Worm (Caenorhabditis elegans): ENCODE data around the gene F36A4.1.

Gene F36A4.1

ce11 chrIV:4247334-4247733 lies 24.9 kb upstream of the F36A4.1 start (continued):
- TF ChIP-seq nhr-20 (tag; optimal IDR thresholded peaks at IDR 0.05) (peak; percentile 59), nhr-237 (tag; optimal IDR thresholded peaks at IDR 0.05) (no peak), irx-1 (tag; optimal IDR thresholded peaks at IDR 0.05) (peak; percentile 36), unc-86 (tag; optimal IDR thresholded peaks at IDR 0.05) (peak; percentile 39), snu-23 (GFP tag; optimal IDR thresholded peaks at IDR 0.05) (peak; percentile 78), nhr-11 (tag; optimal IDR thresholded peaks at IDR 0.05) (no peak), hlh-4 (tag; optimal IDR thresholded peaks at IDR 0.05) (no peak), nhr-19 (GFP tag; conservative IDR thresholded peaks at IDR 0.05) (peak; percentile 64), fos-1 (tag; optimal IDR thresholded peaks at IDR 0.05) (no peak), ceh-88 (GFP tag; IDR thresholded peaks at IDR 0.05) (no peak), nhr-71 (tag; optimal IDR thresholded peaks at IDR 0.05) (peak; percentile 80), C04F5.9 (tag; optimal IDR thresholded peaks at IDR 0.05) (peak; percentile 10), mab-9 (GFP tag; IDR thresholded peaks at IDR 0.05) (no peak), unc-62 (GFP tag; optimal IDR thresholded peaks at IDR 0.05) (no peak), lin-14 (GFP tag; optimal IDR thresholded peaks at IDR 0.05) (peak; percentile 35), swsn-7 (tag; optimal IDR thresholded peaks at IDR 0.05) (peak; percentile 67), lsy-2 (tag; optimal IDR thresholded peaks at IDR 0.05) (peak; percentile 73 to 85), blmp-1 (tag; optimal IDR thresholded peaks at IDR 0.05) (no peak), lin-15B (tag; optimal IDR thresholded peaks at IDR 0.05) (no peak), fkh-10 (GFP tag; optimal IDR thresholded peaks at IDR 0.05) (no peak), sup-37 (GFP tag; optimal IDR thresholded peaks at IDR 0.05) (no peak), unc-98 (GFP tag; IDR thresholded peaks at IDR 0.05) (no peak), elt-3 (tag; optimal IDR thresholded peaks at IDR 0.05) (peak in 2 of 6 experiments; percentile 1 to 39), vab-15 (tag; optimal IDR thresholded peaks at IDR 0.05) (no peak), lin-13 (GFP tag; optimal IDR thresholded peaks at IDR 0.05) (peak; percentile 48), C34B4.2 (tag; optimal IDR thresholded peaks at IDR 0.05) (no peak), fkh-8 (tag; optimal IDR thresholded peaks at IDR 0.05) (peak; percentile 39), nhr-77 (tag; optimal IDR thresholded peaks at IDR 0.05) (no peak), sox-4 (tag; optimal IDR thresholded peaks at IDR 0.05) (no peak), alr-1 (tag; optimal IDR thresholded peaks at IDR 0.05; ENCODE audit: borderline replicate concordance) (no peak), ceh-90 (tag; optimal IDR thresholded peaks at IDR 0.05) (no peak), efl-1 (optimal IDR thresholded peaks at IDR 0.05) (peak; percentile 83 to 85), efl-1 (GFP tag; optimal IDR thresholded peaks at IDR 0.05 in 1 of 2) (peak; percentile 82 to 98), lir-3 (tag; optimal IDR thresholded peaks at IDR 0.05; ENCODE audit: poor library complexity) (no peak), egl-13 (tag; optimal IDR thresholded peaks at IDR 0.05) (no peak), zip-4 (GFP tag; optimal IDR thresholded peaks at IDR 0.05) (no peak), pag-3 (tag; optimal IDR thresholded peaks at IDR 0.05; ENCODE audit: borderline replicate concordance, insufficient read depth) (no peak), ets-5 (GFP tag; IDR thresholded peaks at IDR 0.05) (no peak), unc-30 (tag; optimal IDR thresholded peaks at IDR 0.05) (no peak), nhr-85 (tag) (no peak), C16A3.4 (tag; optimal IDR thresholded peaks at IDR 0.05) (peak; percentile 25), egl-27 (tag; optimal IDR thresholded peaks at IDR 0.05) (no peak), hlh-17 (GFP tag; optimal IDR thresholded peaks at IDR 0.05; ENCODE audit: borderline replicate concordance) (no peak), nhr-90 (tag; optimal IDR thresholded peaks at IDR 0.05; ENCODE audit: poor library complexity) (peak; percentile 42), ceh-82 (tag; optimal IDR thresholded peaks at IDR 0.05) (peak; percentile 36 to 54 (median 52)), ceh-8 (GFP tag; optimal IDR thresholded peaks at IDR 0.05) (no peak), tlp-1 (tag; optimal IDR thresholded peaks at IDR 0.05) (no peak), tbx-2 (tag; optimal IDR thresholded peaks at IDR 0.05) (peak; percentile 59), zag-1 (tag; optimal IDR thresholded peaks at IDR 0.05) (no peak), mep-1 (tag; optimal IDR thresholded peaks at IDR 0.05) (peak; percentile 75), lin-35 (GFP tag; optimal IDR thresholded peaks at IDR 0.05) (peak; percentile 76 to 85), pqm-1 (tag; optimal IDR thresholded peaks at IDR 0.05) (no peak), skn-1 (tag; optimal IDR thresholded peaks at IDR 0.05) (peak; percentile 56), snpc-4 (tag; optimal IDR thresholded peaks at IDR 0.05) (peak; percentile 40)

Data from whole organism, L1 larva.